Worm (Caenorhabditis elegans): ENCODE measurements around the gene msi-1.

msi-1 gene

ce11 chrIII:3970395-3970794 is 5.8 kb downstream of the msi-1 start:
- TF ChIP-seq W03F9.2 (tag; optimal IDR thresholded peaks at IDR 0.05) (no peak), him-1 (tag; optimal IDR thresholded peaks at IDR 0.05) (no peak), dao-5 (tag; optimal IDR thresholded peaks at IDR 0.05) (no peak)

ce11 chrIII:3969133-3969532 is 7.1 kb downstream of the msi-1 start:
- no peak for TF ChIP-seq him-1 (tag; optimal IDR thresholded peaks at IDR 0.05)
- no peak for TF ChIP-seq dao-5 (tag; optimal IDR thresholded peaks at IDR 0.05)
- TF ChIP-seq W03F9.2 (tag; optimal IDR thresholded peaks at IDR 0.05) = no peak

- TF ChIP-seq W03F9.2 (tag; optimal IDR thresholded peaks at IDR 0.05) = no peak
- no peak for TF ChIP-seq dao-5 (tag; optimal IDR thresholded peaks at IDR 0.05)
Observed at ce11 chrIII:3966143-3966542, 10.0 kb downstream of the msi-1 start.

ce11 chrIII:3964237-3964636 is 12.0 kb downstream of the msi-1 start, which contains the start of gene R10E9.2:
Gene R10E9.2 (minus strand): TSS chrIII:3964337.
- TF ChIP-seq W03F9.2 (tag; optimal IDR thresholded peaks at IDR 0.05) (no peak), dao-5 (tag; optimal IDR thresholded peaks at IDR 0.05) (no peak)

- no peak for TF ChIP-seq dao-5 (tag; optimal IDR thresholded peaks at IDR 0.05)
- TF ChIP-seq him-1 (tag; optimal IDR thresholded peaks at IDR 0.05) = no peak
- TF ChIP-seq W03F9.2 (tag; optimal IDR thresholded peaks at IDR 0.05) = no peak
Observed at ce11 chrIII:3959987-3960386, 16.2 kb downstream of the msi-1 start, which contains the start of gene R10E9.3. Gene R10E9.3 (plus strand): TSS chrIII:3960221.

ce11 chrIII:3959206-3959605 is 17.0 kb downstream of the msi-1 start:
- no peak for TF ChIP-seq W03F9.2 (tag; optimal IDR thresholded peaks at IDR 0.05)
- TF ChIP-seq him-1 (tag; optimal IDR thresholded peaks at IDR 0.05) = no peak
- no peak for TF ChIP-seq dao-5 (tag; optimal IDR thresholded peaks at IDR 0.05)

ce11 chrIII:3957850-3958249 is 18.3 kb downstream of the msi-1 start:
- TF ChIP-seq dao-5 (tag; optimal IDR thresholded peaks at IDR 0.05) = no peak

ce11 chrIII:3957119-3957739 is 19.0 kb downstream of the msi-1 start:
- TF ChIP-seq dao-5 (tag; optimal IDR thresholded peaks at IDR 0.05) (no peak), him-1 (tag; optimal IDR thresholded peaks at IDR 0.05) (no peak), W03F9.2 (tag; optimal IDR thresholded peaks at IDR 0.05) (no peak)

- TF ChIP-seq dao-5 (tag; optimal IDR thresholded peaks at IDR 0.05) (no peak), W03F9.2 (tag; optimal IDR thresholded peaks at IDR 0.05) (no peak), him-1 (tag; optimal IDR thresholded peaks at IDR 0.05) (no peak)
Observed at ce11 chrIII:3956293-3956692, 19.9 kb downstream of the msi-1 start, which contains the start of gene F37A8.5. Gene F37A8.5 (plus strand): TSS chrIII:3956624.

- peak; percentile 39 for TF ChIP-seq him-1 (tag; optimal IDR thresholded peaks at IDR 0.05)
- no peak for TF ChIP-seq W03F9.2 (tag; optimal IDR thresholded peaks at IDR 0.05)
Observed at ce11 chrIII:3955674-3956073, 20.5 kb downstream of the msi-1 start.

ce11 chrIII:3954828-3955227 is 21.4 kb downstream of the msi-1 start:
- TF ChIP-seq dao-5 (tag; optimal IDR thresholded peaks at IDR 0.05) (no peak), him-1 (tag; optimal IDR thresholded peaks at IDR 0.05) (no peak), W03F9.2 (tag; optimal IDR thresholded peaks at IDR 0.05) (no peak)

ce11 chrIII:3954220-3954619 is 22.0 kb downstream of the msi-1 start:
- no peak for TF ChIP-seq him-1 (tag; optimal IDR thresholded peaks at IDR 0.05)
- TF ChIP-seq dao-5 (tag; optimal IDR thresholded peaks at IDR 0.05) = no peak
- no peak for TF ChIP-seq W03F9.2 (tag; optimal IDR thresholded peaks at IDR 0.05)

ce11 chrIII:3953235-3953634 is 23.0 kb downstream of the msi-1 start:
- peak; percentile 26 for TF ChIP-seq him-1 (tag; optimal IDR thresholded peaks at IDR 0.05)
- TF ChIP-seq dao-5 (tag; optimal IDR thresholded peaks at IDR 0.05) = no peak

ce11 chrIII:3952058-3952457 is 24.1 kb downstream of the msi-1 start:
- no peak for TF ChIP-seq him-1 (tag; optimal IDR thresholded peaks at IDR 0.05)
- no peak for TF ChIP-seq W03F9.2 (tag; optimal IDR thresholded peaks at IDR 0.05)
- TF ChIP-seq dao-5 (tag; optimal IDR thresholded peaks at IDR 0.05) = no peak

- TF ChIP-seq him-1 (tag; optimal IDR thresholded peaks at IDR 0.05) (no peak), W03F9.2 (tag; optimal IDR thresholded peaks at IDR 0.05) (no peak), dao-5 (tag; optimal IDR thresholded peaks at IDR 0.05) (no peak)
Observed at ce11 chrIII:3935808-3936207, 40.4 kb downstream of the msi-1 start, which contains the start of gene npl-10. Gene npl-10 (minus strand): TSS chrIII:3935908.

Measured in whole organism, L4/young adult.